Fruit fly (Drosophila melanogaster) whole organism, embryonic: ENCODE results near the gene Noa36.

ENCODE experiments used
- Asciz ChIP-seq: fragments of 200-800 bp; sonication (Bioruptor generic); optimal IDR thresholded peaks from 2 replicates; lab custom pipeline; 2017; ENCODE audit warnings: missing biosample characterization, mild to moderate bottlenecking, missing genetic modification characterization, missing genetic modification reagents
- Atf-2 ChIP-seq: fragments of 200-800 bp; sonication (Bioruptor generic); optimal IDR thresholded peaks from 2 replicates; lab custom pipeline; 2016; ENCODE audit warnings: missing biosample characterization, missing genetic modification characterization
- BtbVII ChIP-seq: fragments of 200-800 bp; sonication (Bioruptor generic); optimal IDR thresholded peaks from 3 replicates; lab custom pipeline; 2017; ENCODE audit warnings: missing biosample characterization, mild to moderate bottlenecking, missing genetic modification characterization
- CG10209 ChIP-seq: fragments of 200-800 bp; sonication (Bioruptor generic); optimal IDR thresholded peaks from 3 replicates; lab custom pipeline; 2017; ENCODE audit warnings: missing biosample characterization, mild to moderate bottlenecking, missing genetic modification characterization, missing genetic modification reagents
- CG10959 ChIP-seq: fragments of 200-800 bp; sonication (Bioruptor generic); IDR thresholded peaks from 2 replicates; pipeline ENCODE4 v1.3.6; 2022; ENCODE audit warnings: missing biosample characterization, missing genetic modification characterization
- CG11085 ChIP-seq: fragments of 200-800 bp; sonication (Bioruptor generic); IDR thresholded peaks from 2 replicates; pipeline ENCODE4 v1.3.6; 2022; ENCODE audit warnings: missing biosample characterization, missing genetic modification characterization
- CG11456 ChIP-seq: fragments of 200-800 bp; sonication (Bioruptor generic); IDR thresholded peaks from 3 replicates; pipeline ENCODE4 v1.3.6; 2022; ENCODE audit warnings: missing biosample characterization, missing genetic modification characterization
- CG11695 ChIP-seq: fragments of 200-800 bp; sonication (Bioruptor generic); IDR thresholded peaks from 3 replicates; pipeline ENCODE4 v1.3.6; 2022; ENCODE audit warnings: missing biosample characterization, missing genetic modification characterization
- CG11723 ChIP-seq: fragments of 200-800 bp; sonication (Bioruptor generic); optimal IDR thresholded peaks from 2 replicates; lab custom pipeline; 2017; ENCODE audit warnings: missing biosample characterization, mild to moderate bottlenecking, missing genetic modification characterization
- CG13123 ChIP-seq: fragments of 200-800 bp; sonication (Bioruptor generic); optimal IDR thresholded peaks from 2 replicates; lab custom pipeline; 2016; ENCODE audit warnings: missing biosample characterization, missing genetic modification characterization
- CG14441 ChIP-seq: fragments of 200-800 bp; sonication (Bioruptor generic); IDR thresholded peaks from 2 replicates; pipeline ENCODE4 v1.3.6; 2022; ENCODE audit warnings: missing biosample characterization, missing genetic modification characterization
- CG15601 ChIP-seq: fragments of 200-800 bp; sonication (Bioruptor generic); optimal IDR thresholded peaks from 3 replicates; lab custom pipeline; 2019; ENCODE audit warnings: missing biosample characterization, mild to moderate bottlenecking, missing genetic modification characterization, moderate library complexity
- CG16813 ChIP-seq: fragments of 200-800 bp; sonication (Bioruptor generic); IDR thresholded peaks from 3 replicates; pipeline ENCODE4 v1.3.6; 2022; ENCODE audit warnings: missing biosample characterization, missing genetic modification characterization; ENCODE audit not compliant: partially characterized antibody
- CG17186 ChIP-seq: fragments of 200-800 bp; sonication (Bioruptor generic); optimal IDR thresholded peaks from 3 replicates; lab custom pipeline; 2017; ENCODE audit warnings: missing biosample characterization, missing genetic modification reagents, missing genetic modification characterization
- CG17802 ChIP-seq: fragments of 200-800 bp; sonication (Bioruptor generic); optimal IDR thresholded peaks from 2 replicates; lab custom pipeline; 2018; ENCODE audit warnings: missing biosample characterization, mild to moderate bottlenecking, missing genetic modification characterization, moderate library complexity
- CG18619 ChIP-seq: fragments of 200-800 bp; sonication (Bioruptor generic); optimal IDR thresholded peaks from 3 replicates; lab custom pipeline; 2017; ENCODE audit warnings: missing biosample characterization, mild to moderate bottlenecking, missing genetic modification characterization
- CG2678 ChIP-seq: fragments of 200-800 bp; sonication (Bioruptor generic); optimal IDR thresholded peaks from 3 replicates; lab custom pipeline; 2019; ENCODE audit warnings: missing biosample characterization, mild to moderate bottlenecking, missing genetic modification characterization, moderate library complexity
- CG2875 ChIP-seq: fragments of 200-800 bp; sonication (Bioruptor generic); optimal IDR thresholded peaks from 2 replicates; lab custom pipeline; 2017; ENCODE audit warnings: missing biosample characterization, mild to moderate bottlenecking, missing genetic modification characterization, missing genetic modification reagents
- CG30403 ChIP-seq: fragments of 200-800 bp; sonication (Bioruptor generic); optimal IDR thresholded peaks from 3 replicates; lab custom pipeline; 2016; ENCODE audit warnings: missing biosample characterization, missing genetic modification characterization
- CG3163 ChIP-seq: fragments of 200-800 bp; sonication (Bioruptor generic); optimal IDR thresholded peaks from 3 replicates; lab custom pipeline; 2016; ENCODE audit warnings: missing biosample characterization, missing genetic modification characterization
- CG3281 ChIP-seq: fragments of 200-800 bp; sonication (Bioruptor generic); optimal IDR thresholded peaks from 3 replicates; lab custom pipeline; 2017; ENCODE audit warnings: missing biosample characterization, mild to moderate bottlenecking, missing genetic modification characterization
- CG33213 ChIP-seq: fragments of 200-800 bp; sonication (Bioruptor generic); optimal IDR thresholded peaks from 3 replicates; lab custom pipeline; 2016; ENCODE audit warnings: missing biosample characterization, missing genetic modification characterization
- CG3847 ChIP-seq: fragments of 200-800 bp; sonication (Bioruptor generic); IDR thresholded peaks from 2 replicates; pipeline ENCODE4 v1.3.6; 2022; ENCODE audit warnings: missing biosample characterization, missing genetic modification characterization
- CG42726 ChIP-seq: fragments of 200-800 bp; sonication (Bioruptor generic); IDR thresholded peaks from 2 replicates; pipeline ENCODE4 v1.3.6; 2022; ENCODE audit warnings: missing biosample characterization, missing genetic modification characterization; ENCODE audit not compliant: partially characterized antibody
- CG4820 ChIP-seq: fragments of 200-800 bp; sonication (Bioruptor generic); optimal IDR thresholded peaks from 3 replicates; lab custom pipeline; 2016; ENCODE audit warnings: missing biosample characterization, missing genetic modification characterization
- CG5953 ChIP-seq: fragments of 200-800 bp; sonication (Bioruptor generic); IDR thresholded peaks from 2 replicates; pipeline ENCODE4 v1.3.6; 2022; ENCODE audit warnings: missing biosample characterization, missing genetic modification characterization
- CG6272 ChIP-seq: fragments of 200-800 bp; sonication (Bioruptor generic); IDR thresholded peaks from 2 replicates; pipeline ENCODE4 v1.3.6; 2022; ENCODE audit warnings: missing biosample characterization, missing genetic modification characterization
- CG6813 ChIP-seq: fragments of 200-800 bp; sonication (Bioruptor generic); optimal IDR thresholded peaks from 2 replicates; lab custom pipeline; 2017; ENCODE audit warnings: missing biosample characterization, missing genetic modification characterization, mild to moderate bottlenecking, moderate library complexity, missing genetic modification reagents
- CG7839 ChIP-seq: fragments of 200-800 bp; sonication (Bioruptor generic); optimal IDR thresholded peaks from 3 replicates; lab custom pipeline; 2018; ENCODE audit warnings: missing biosample characterization, mild to moderate bottlenecking, missing genetic modification characterization, moderate library complexity
- CG8281 ChIP-seq: fragments of 200-800 bp; sonication (Bioruptor generic); optimal IDR thresholded peaks from 2 replicates; lab custom pipeline; 2018; ENCODE audit warnings: missing biosample characterization, mild to moderate bottlenecking, missing genetic modification characterization, moderate library complexity
- CTCF ChIP-seq: fragments of 200-800 bp; sonication (Bioruptor generic); optimal IDR thresholded peaks from 2 replicates; lab custom pipeline; 2017; ENCODE audit warnings: missing biosample characterization, mild to moderate bottlenecking, missing genetic modification characterization, moderate library complexity
- D19B ChIP-seq: fragments of 200-800 bp; sonication (Bioruptor generic); optimal IDR thresholded peaks from 2 replicates; lab custom pipeline; 2017; ENCODE audit warnings: missing biosample characterization, mild to moderate bottlenecking, missing genetic modification characterization
- Doc3 ChIP-seq: fragments of 200-800 bp; sonication (Bioruptor generic); IDR thresholded peaks from 3 replicates; pipeline ENCODE4 v1.3.6; 2022; ENCODE audit warnings: missing biosample characterization, missing genetic modification characterization; ENCODE audit not compliant: partially characterized antibody
- Ets97D ChIP-seq: fragments of 200-800 bp; sonication (Bioruptor generic); optimal IDR thresholded peaks from 3 replicates; lab custom pipeline; 2016; ENCODE audit warnings: missing biosample characterization, missing genetic modification characterization
- Hr51 ChIP-seq, 2 experiments: fragments of 200-800 bp; sonication (Bioruptor generic); optimal IDR thresholded peaks; 2 replicates in 1 of 2; 3 replicates in 1 of 2; lab custom pipeline; 2016 to 2018; ENCODE audit warnings: missing biosample characterization in 2 of 2, missing genetic modification characterization in 2 of 2, mild to moderate bottlenecking in 1 of 2, moderate library complexity in 1 of 2
- NFAT ChIP-seq: fragments of 200-800 bp; sonication (Bioruptor generic); IDR thresholded peaks from 2 replicates; pipeline ENCODE4 v1.3.6; 2022; ENCODE audit warnings: missing biosample characterization, missing genetic modification characterization
- Ssrp ChIP-seq: fragments of 200-800 bp; sonication (Bioruptor generic); optimal IDR thresholded peaks from 2 replicates; lab custom pipeline; 2018; ENCODE audit warnings: missing biosample characterization, mild to moderate bottlenecking, missing genetic modification characterization, moderate library complexity
- Xbp1 ChIP-seq: fragments of 200-800 bp; sonication (Bioruptor generic); optimal IDR thresholded peaks from 3 replicates; lab custom pipeline; 2016; ENCODE audit warnings: missing biosample characterization, mild to moderate bottlenecking, missing genetic modification characterization
- Xrp1 ChIP-seq: fragments of 200-800 bp; sonication (Bioruptor generic); IDR thresholded peaks from 2 replicates; pipeline ENCODE4 v1.3.6; 2022; ENCODE audit warnings: missing biosample characterization, missing genetic modification characterization
- az2 ChIP-seq: fragments of 200-800 bp; sonication (Bioruptor generic); optimal IDR thresholded peaks from 3 replicates; lab custom pipeline; 2016; ENCODE audit warnings: missing biosample characterization, missing genetic modification characterization
- bab2 ChIP-seq: fragments of 200-800 bp; sonication (Bioruptor generic); optimal IDR thresholded peaks from 2 replicates; lab custom pipeline; 2016; ENCODE audit warnings: missing biosample characterization, missing genetic modification characterization
- danr ChIP-seq: fragments of 200-800 bp; sonication (Bioruptor generic); IDR thresholded peaks from 2 replicates; pipeline ENCODE4 v1.3.6; 2022; ENCODE audit warnings: missing biosample characterization, missing genetic modification characterization
- dmrt11E ChIP-seq: fragments of 200-800 bp; sonication (Bioruptor generic); optimal IDR thresholded peaks from 3 replicates; lab custom pipeline; 2018; ENCODE audit warnings: missing biosample characterization, mild to moderate bottlenecking, missing genetic modification characterization, moderate library complexity
- ftz-f1 ChIP-seq: fragments of 200-800 bp; sonication (Bioruptor generic); optimal IDR thresholded peaks from 2 replicates; lab custom pipeline; 2016; ENCODE audit warnings: missing biosample characterization, missing genetic modification characterization
- her ChIP-seq: fragments of 200-800 bp; sonication (Bioruptor generic); optimal IDR thresholded peaks from 2 replicates; lab custom pipeline; 2016; ENCODE audit warnings: missing biosample characterization, missing genetic modification characterization
- kah ChIP-seq: fragments of 200-800 bp; sonication (Bioruptor generic); optimal IDR thresholded peaks from 2 replicates; lab custom pipeline; 2018; ENCODE audit warnings: missing biosample characterization, mild to moderate bottlenecking, missing genetic modification characterization
- otp ChIP-seq: fragments of 200-800 bp; sonication (Bioruptor generic); IDR thresholded peaks from 3 replicates; pipeline ENCODE4, ENCODE4 v1.3.6; 2022; ENCODE audit warnings: missing biosample characterization, missing genetic modification characterization
- p53 ChIP-seq: fragments of 200-800 bp; sonication (Bioruptor generic); optimal IDR thresholded peaks from 2 replicates; lab custom pipeline; 2016; ENCODE audit warnings: missing biosample characterization, missing genetic modification characterization
- row ChIP-seq: fragments of 200-800 bp; sonication (Bioruptor generic); IDR thresholded peaks from 3 replicates; pipeline ENCODE4 v1.3.6; 2022; ENCODE audit warnings: missing biosample characterization, missing genetic modification characterization
- tin ChIP-seq: fragments of 200-800 bp; sonication (Bioruptor generic); optimal IDR thresholded peaks from 3 replicates; lab custom pipeline; 2016; ENCODE audit warnings: missing biosample characterization, missing genetic modification characterization
- tll ChIP-seq, 2 experiments: fragments of 200-800 bp in 1 of 2; fragments of >200 bp in 1 of 2; sonication (Bioruptor generic) in 1 of 2; optimal IDR thresholded peaks; 2 replicates each; lab custom pipeline; 2017 to 2019; ENCODE audit warnings: missing biosample characterization in 2 of 2, missing genetic modification characterization in 2 of 2, mild to moderate bottlenecking in 1 of 2, moderate library complexity in 1 of 2

Noa36 gene

dm6 chr3R:28556385-28556784, 42.7 kb downstream of the Noa36 start (continued):
- TF ChIP-seq CG10959 (GFP tag; lab: Robert Waterston, UW): 0 out of 2 replicates have a peak, but pooled peaks have one; percentile 32
- peak; percentile 7 for TF ChIP-seq CG15601 (tag; lab: Kevin White, UChicago)
- TF ChIP-seq NFAT: 0 out of 2 replicates have a peak, but pooled peaks have one; percentile 8
- no peak for TF ChIP-seq Doc3 (GFP tag; lab: Robert Waterston, UW)
- peak; percentile 66 for TF ChIP-seq Xrp1 (GFP tag; lab: Robert Waterston, UW)
- peak; percentile 5 for TF ChIP-seq her (GFP tag; lab: Kevin White, UChicago)
- TF ChIP-seq CG14441 (GFP tag; lab: Robert Waterston, UW): no peak
- TF ChIP-seq CG10209 (GFP tag; lab: Kevin White, UChicago): peak; percentile 52
- no peak for TF ChIP-seq CG42726 (GFP tag; lab: Robert Waterston, UW)
- no peak for TF ChIP-seq Ets97D (GFP tag; lab: Kevin White, UChicago)
- TF ChIP-seq danr (GFP tag; lab: Robert Waterston, UW): no peak
- no peak for TF ChIP-seq CG11085 (GFP tag; lab: Robert Waterston, UW)
- TF ChIP-seq Atf-2 (GFP tag; lab: Kevin White, UChicago): no peak
- TF ChIP-seq CG18619 (GFP tag; lab: Kevin White, UChicago): no peak
- TF ChIP-seq CG17186 (GFP tag; lab: Kevin White, UChicago): no peak
- no peak for TF ChIP-seq tll (GFP tag; optimal IDR thresholded peaks at IDR 0.05; lab: Kevin White, UChicago)
- TF ChIP-seq CG8281 (tag; lab: Kevin White, UChicago): peak; percentile 35
- TF ChIP-seq CG11695 (GFP tag; lab: Robert Waterston, UW): 0 out of 3 replicates have a peak, but pooled peaks have one; percentile 47
- no peak for TF ChIP-seq CG7839
- no peak for TF ChIP-seq CTCF (GFP tag; lab: Kevin White, UChicago)
- no peak for TF ChIP-seq Xbp1
- TF ChIP-seq Ssrp (tag; lab: Kevin White, UChicago): no peak
- no peak for TF ChIP-seq tin (GFP tag; lab: Kevin White, UChicago)
- TF ChIP-seq CG5953 (GFP tag; lab: Robert Waterston, UW): no peak
- no peak for TF ChIP-seq D19B (GFP tag; lab: Kevin White, UChicago)
- no peak for TF ChIP-seq CG17802
- peak in 1 of 2 experiments; percentile 4 for TF ChIP-seq Hr51 (GFP tag; optimal IDR thresholded peaks at IDR 0.05; lab: Kevin White, UChicago)
- TF ChIP-seq Asciz (GFP tag; lab: Kevin White, UChicago): peak; percentile 67
- TF ChIP-seq CG13123: peak; percentile 42
- no peak for TF ChIP-seq p53
- TF ChIP-seq CG4820: no peak
- TF ChIP-seq CG6813 (GFP tag; lab: Kevin White, UChicago): peak; percentile 73
- TF ChIP-seq BtbVII: peak; percentile 40
- peak; percentile 8 for TF ChIP-seq CG11723
- peak; percentile 49 for TF ChIP-seq CG2875 (GFP tag; lab: Kevin White, UChicago)
- no peak for TF ChIP-seq CG3163 (GFP tag; lab: Kevin White, UChicago)
- TF ChIP-seq CG3281 (GFP tag; lab: Kevin White, UChicago): peak; percentile 41
- no peak for TF ChIP-seq CG16813 (GFP tag; lab: Robert Waterston, UW)
- TF ChIP-seq CG11456: 0 out of 3 replicates have a peak, but pooled peaks have one; percentile 40
- peak; percentile 44; the same call in 1 of the 3 replicates for TF ChIP-seq otp (GFP tag; lab: Robert Waterston, UW)
- TF ChIP-seq dmrt11E (tag; lab: Kevin White, UChicago): no peak
- no peak for TF ChIP-seq kah (GFP tag; lab: Kevin White, UChicago)
- no peak for TF ChIP-seq CG3847 (GFP tag; lab: Robert Waterston, UW)
- no peak for TF ChIP-seq az2 (GFP tag; lab: Kevin White, UChicago)
- peak; percentile 24 for TF ChIP-seq CG33213
- TF ChIP-seq CG6272 (GFP tag; lab: Robert Waterston, UW): no peak
- no peak for TF ChIP-seq ftz-f1 (GFP tag; lab: Kevin White, UChicago)
- no peak for TF ChIP-seq row (GFP tag; lab: Robert Waterston, UW)
- TF ChIP-seq CG30403 (GFP tag; lab: Kevin White, UChicago): no peak
- peak; percentile 54 for TF ChIP-seq CG2678 (tag; lab: Kevin White, UChicago)
- TF ChIP-seq bab2 (GFP tag; lab: Kevin White, UChicago): peak; percentile 27
